Fruit fly (Drosophila melanogaster) whole organism, pupa: Measurements from ENCODE around the gene CG2217.

ENCODE experiments used
- CG12605 ChIP-seq: fragments of 200-800 bp; sonication (Bioruptor generic); IDR thresholded peaks from 2 replicates; pipeline ENCODE4 v1.3.6; 2022; ENCODE audit warnings: missing biosample characterization, missing genetic modification characterization
- CG14655 ChIP-seq: fragments of 200-800 bp; sonication (Bioruptor generic); optimal IDR thresholded peaks from 3 replicates; lab custom pipeline; 2017; ENCODE audit warnings: mild to moderate bottlenecking, missing biosample characterization, missing genetic modification reagents, missing genetic modification characterization
- CG15710 ChIP-seq: fragments of 200-800 bp; sonication (Bioruptor generic); optimal IDR thresholded peaks from 2 replicates; lab custom pipeline; 2018; ENCODE audit warnings: missing biosample characterization, mild to moderate bottlenecking, missing genetic modification characterization, moderate library complexity
- Ets98B ChIP-seq: fragments of 200-800 bp; sonication (Bioruptor generic); IDR thresholded peaks from 2 replicates; pipeline ENCODE4 v1.3.6; 2022; ENCODE audit warnings: missing biosample characterization, missing genetic modification characterization
- fd96Ca ChIP-seq: fragments of 200-800 bp; sonication (Bioruptor generic); IDR thresholded peaks from 3 replicates; pipeline ENCODE4 v1.3.6; 2022; ENCODE audit warnings: missing biosample characterization, missing genetic modification characterization

DNA sequence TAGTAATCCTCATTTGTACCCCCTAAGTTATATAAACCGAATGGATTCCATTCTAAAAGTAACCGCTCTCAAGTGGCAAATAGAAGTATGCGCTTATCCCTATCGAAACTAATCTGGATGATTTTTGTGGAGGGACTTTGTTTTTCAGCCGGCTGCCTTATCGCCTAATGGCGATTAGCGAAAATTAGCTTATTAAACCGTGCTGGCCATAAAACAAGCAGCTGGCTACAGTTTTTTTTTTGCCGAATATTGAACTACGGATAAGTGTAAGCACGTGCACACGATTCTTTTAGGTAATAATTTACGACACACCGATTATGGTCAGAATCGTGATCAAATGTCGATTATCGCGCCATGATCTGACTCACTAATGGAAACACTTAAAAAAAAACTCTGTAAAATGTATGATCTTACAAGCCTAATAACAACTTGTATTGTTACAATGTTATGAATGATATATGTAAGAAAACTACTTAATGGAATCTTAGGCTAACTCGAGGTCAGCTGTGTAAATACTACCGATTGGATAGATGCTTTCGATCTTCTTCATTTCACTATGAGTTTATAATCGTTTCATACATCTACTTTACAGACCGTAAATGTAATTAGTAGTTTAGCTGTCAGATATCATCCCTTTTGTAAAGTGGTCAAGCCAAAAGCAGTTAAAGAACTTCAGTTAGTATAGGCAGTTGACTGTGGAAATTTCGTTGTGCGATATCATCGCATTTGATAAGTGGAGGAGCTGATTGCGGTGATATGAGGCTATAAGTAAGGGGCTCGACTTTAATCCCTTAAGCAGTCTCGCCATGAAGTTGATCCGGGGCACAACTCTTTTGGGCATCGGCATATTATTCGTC is 8.7 kb upstream of the CG2217 start, which contains the start of gene CG15534:
- TF ChIP-seq Ets98B (GFP tag; lab: Robert Waterston, UW) (no peak), fd96Ca (GFP tag; lab: Robert Waterston, UW) (no peak), CG12605 (no peak), CG15710 (no peak), CG14655 (no peak)
